Fruit fly (Drosophila melanogaster) whole organism, prepupa: ENCODE results near the gene Trf4-2.

Experiments used
- Blimp-1 ChIP-seq: fragments of 200-800 bp; sonication (Bioruptor generic); optimal IDR thresholded peaks from 3 replicates; lab custom pipeline; 2017; ENCODE audit warnings: missing biosample characterization, missing genetic modification characterization, mild to moderate bottlenecking, moderate library complexity, missing genetic modification reagents
- CG10631 ChIP-seq: fragments of 200-800 bp; sonication (Bioruptor generic); optimal IDR thresholded peaks from 2 replicates; lab custom pipeline; 2016; ENCODE audit warnings: missing biosample characterization, missing genetic modification characterization
- CG10669 ChIP-seq: fragments of 200-800 bp; sonication (Bioruptor generic); optimal IDR thresholded peaks from 3 replicates; lab custom pipeline; 2018; ENCODE audit warnings: missing biosample characterization, mild to moderate bottlenecking, missing genetic modification characterization, moderate library complexity
- CG11294 ChIP-seq: fragments of 200-800 bp; sonication (Bioruptor generic); IDR thresholded peaks from 2 replicates; pipeline ENCODE4 v1.3.6; 2022; ENCODE audit warnings: missing biosample characterization, missing genetic modification characterization
- CG11762 ChIP-seq: fragments of 200-800 bp; sonication (Bioruptor generic); optimal IDR thresholded peaks from 3 replicates; lab custom pipeline; 2016; ENCODE audit warnings: missing biosample characterization, missing genetic modification characterization; ENCODE audit not compliant: insufficient read depth
- CG11902 ChIP-seq: fragments of 200-800 bp; sonication (Bioruptor generic); optimal IDR thresholded peaks from 3 replicates; lab custom pipeline; 2016; ENCODE audit warnings: missing biosample characterization, missing genetic modification characterization
- CG15336 ChIP-seq: fragments of 200-800 bp; sonication (Bioruptor generic); IDR thresholded peaks from 2 replicates; pipeline ENCODE4 v1.3.6; 2022; ENCODE audit warnings: missing biosample characterization, missing genetic modification characterization
- CG1621 ChIP-seq: fragments of 200-800 bp; sonication (Bioruptor generic); optimal IDR thresholded peaks from 3 replicates; lab custom pipeline; 2018; ENCODE audit warnings: missing biosample characterization, mild to moderate bottlenecking, missing genetic modification characterization
- CG16779 ChIP-seq: fragments of 200-800 bp; sonication (Bioruptor generic); optimal IDR thresholded peaks from 3 replicates; lab custom pipeline; 2017; ENCODE audit warnings: missing biosample characterization, mild to moderate bottlenecking, missing genetic modification characterization
- CG3032 ChIP-seq: fragments of 200-800 bp; optimal IDR thresholded peaks from 2 replicates; lab custom pipeline; 2019; ENCODE audit warnings: missing biosample characterization, mild to moderate bottlenecking, missing genetic modification characterization, moderate library complexity
- CG31627 ChIP-seq: fragments of 200-800 bp; sonication (Bioruptor generic); optimal IDR thresholded peaks from 3 replicates; lab custom pipeline; 2016; ENCODE audit warnings: missing biosample characterization, missing genetic modification characterization
- CG32006 ChIP-seq: fragments of 200-800 bp; sonication (Bioruptor generic); optimal IDR thresholded peaks from 3 replicates; lab custom pipeline; 2017; ENCODE audit warnings: missing biosample characterization, mild to moderate bottlenecking, missing genetic modification characterization
- CG34406 ChIP-seq: fragments of 200-800 bp; sonication (Bioruptor generic); optimal IDR thresholded peaks from 3 replicates; lab custom pipeline; 2016; ENCODE audit warnings: missing biosample characterization, missing genetic modification characterization
- CG3919 ChIP-seq: fragments of 200-800 bp; sonication (Bioruptor generic); optimal IDR thresholded peaks from 3 replicates; lab custom pipeline; 2016; ENCODE audit warnings: missing biosample characterization, missing genetic modification characterization
- CG4318 ChIP-seq: fragments of 200-800 bp; sonication (Bioruptor generic); optimal IDR thresholded peaks from 3 replicates; lab custom pipeline; 2017; ENCODE audit warnings: missing biosample characterization, mild to moderate bottlenecking, missing genetic modification characterization
- CG6163 ChIP-seq: fragments of 200-800 bp; sonication (Bioruptor generic); IDR thresholded peaks from 3 replicates; pipeline ENCODE4 v1.3.6; 2022; ENCODE audit warnings: missing biosample characterization, missing genetic modification characterization
- CG6276 ChIP-seq: fragments of 200-800 bp; sonication (Bioruptor generic); optimal IDR thresholded peaks from 2 replicates; lab custom pipeline; 2017; ENCODE audit warnings: missing biosample characterization, mild to moderate bottlenecking, missing genetic modification characterization
- CG6792 ChIP-seq: fragments of 200-800 bp; sonication (Bioruptor generic); optimal IDR thresholded peaks from 3 replicates; lab custom pipeline; 2016; ENCODE audit warnings: missing biosample characterization, missing genetic modification characterization
- CG6854 ChIP-seq: fragments of 200-800 bp; sonication (Bioruptor generic); optimal IDR thresholded peaks from 2 replicates; lab custom pipeline; 2017; ENCODE audit warnings: missing biosample characterization, mild to moderate bottlenecking, missing genetic modification characterization
- CG7368 ChIP-seq: fragments of 200-800 bp; sonication (Bioruptor generic); optimal IDR thresholded peaks from 3 replicates; lab custom pipeline; 2016; ENCODE audit warnings: missing biosample characterization, missing genetic modification characterization
- CG8119 ChIP-seq: fragments of 200-800 bp; sonication (Bioruptor generic); IDR thresholded peaks from 3 replicates; pipeline ENCODE4 v1.3.6; 2022; ENCODE audit warnings: missing biosample characterization, missing genetic modification characterization
- CG8319 ChIP-seq: fragments of 200-800 bp; sonication (Bioruptor generic); optimal IDR thresholded peaks from 3 replicates; lab custom pipeline; 2016; ENCODE audit warnings: missing biosample characterization, missing genetic modification characterization
- CG8632 ChIP-seq: fragments of 200-800 bp; sonication (Bioruptor generic); optimal IDR thresholded peaks from 3 replicates; lab custom pipeline; 2016; ENCODE audit warnings: missing biosample characterization, missing genetic modification characterization
- CG9139 ChIP-seq: fragments of 200-800 bp; sonication (Bioruptor generic); optimal IDR thresholded peaks from 3 replicates; lab custom pipeline; 2017; ENCODE audit warnings: missing biosample characterization, mild to moderate bottlenecking, missing genetic modification characterization
- Eip75B ChIP-seq: fragments of 200-800 bp; sonication (Bioruptor generic); optimal IDR thresholded peaks from 3 replicates; lab custom pipeline; 2016; ENCODE audit warnings: missing biosample characterization, missing genetic modification characterization
- Eip78C ChIP-seq: fragments of 200-800 bp; sonication (Bioruptor generic); peaks from one replicate; lab custom pipeline; 2016; ENCODE audit warnings: missing biosample characterization, missing genetic modification characterization
- Eip93F ChIP-seq: fragments of 200-800 bp; sonication (Bioruptor generic); optimal IDR thresholded peaks from 2 replicates; lab custom pipeline; 2016; ENCODE audit warnings: missing biosample characterization, mild to moderate bottlenecking, missing genetic modification characterization
- Ets21C ChIP-seq: fragments of 200-800 bp; sonication (Bioruptor generic); optimal IDR thresholded peaks from 3 replicates; lab custom pipeline; 2016; ENCODE audit warnings: missing biosample characterization, missing genetic modification characterization
- Ets96B ChIP-seq: fragments of 200-800 bp; optimal IDR thresholded peaks from 2 replicates; lab custom pipeline; 2019; ENCODE audit warnings: missing biosample characterization, mild to moderate bottlenecking, missing genetic modification characterization, moderate library complexity
- Gug ChIP-seq: fragments of 200-800 bp; sonication (Bioruptor generic); IDR thresholded peaks from 2 replicates; pipeline ENCODE4 v1.3.6; 2022; ENCODE audit warnings: missing biosample characterization, missing genetic modification characterization
- Hr39 ChIP-seq: fragments of 200-800 bp; sonication (Bioruptor generic); optimal IDR thresholded peaks from 2 replicates; lab custom pipeline; 2016; ENCODE audit warnings: missing biosample characterization, missing genetic modification characterization
- Hr4 ChIP-seq: fragments of 200-800 bp; sonication (Bioruptor generic); optimal IDR thresholded peaks from 3 replicates; lab custom pipeline; 2016; ENCODE audit warnings: missing biosample characterization, missing genetic modification characterization
- Lpt ChIP-seq: fragments of 200-800 bp; sonication (Bioruptor generic); optimal IDR thresholded peaks from 3 replicates; lab custom pipeline; 2016; ENCODE audit warnings: missing biosample characterization, missing genetic modification characterization
- Met ChIP-seq: fragments of 200-800 bp; sonication (Bioruptor generic); optimal IDR thresholded peaks from 3 replicates; lab custom pipeline; 2016; ENCODE audit warnings: missing biosample characterization, missing genetic modification characterization
- OdsH ChIP-seq: fragments of 200-800 bp; sonication (Bioruptor generic); optimal IDR thresholded peaks from 3 replicates; lab custom pipeline; 2016; ENCODE audit warnings: missing biosample characterization, missing genetic modification characterization
- Smox ChIP-seq: fragments of 200-800 bp; sonication (Bioruptor generic); optimal IDR thresholded peaks from 3 replicates; lab custom pipeline; 2016; ENCODE audit warnings: missing biosample characterization, missing genetic modification characterization
- Sox102F ChIP-seq: fragments of 200-800 bp; sonication (Bioruptor generic); optimal IDR thresholded peaks from 2 replicates; lab custom pipeline; 2016; ENCODE audit warnings: missing biosample characterization, mild to moderate bottlenecking, missing genetic modification characterization
- Sox14 ChIP-seq: fragments of 200-800 bp; sonication (Bioruptor generic); optimal IDR thresholded peaks from 3 replicates; lab custom pipeline; 2016; ENCODE audit warnings: missing biosample characterization, missing genetic modification characterization
- achi ChIP-seq: fragments of 200-800 bp; sonication (Bioruptor generic); optimal IDR thresholded peaks from 3 replicates; lab custom pipeline; 2016; ENCODE audit warnings: missing biosample characterization, missing genetic modification characterization
- acj6 ChIP-seq: fragments of 200-800 bp; sonication (Bioruptor generic); optimal IDR thresholded peaks from 3 replicates; lab custom pipeline; 2016; ENCODE audit warnings: missing biosample characterization, missing genetic modification characterization
- cyc ChIP-seq: fragments of 200-800 bp; sonication (Bioruptor generic); optimal IDR thresholded peaks from 3 replicates; lab custom pipeline; 2016; ENCODE audit warnings: missing biosample characterization, missing genetic modification characterization
- dac ChIP-seq: fragments of 200-800 bp; sonication (Bioruptor generic); optimal IDR thresholded peaks from 2 replicates; lab custom pipeline; 2017; ENCODE audit warnings: missing biosample characterization, mild to moderate bottlenecking, missing genetic modification characterization
- dsx ChIP-seq: fragments of 200-800 bp; optimal IDR thresholded peaks from 3 replicates; lab custom pipeline; 2019; ENCODE audit warnings: missing biosample characterization, mild to moderate bottlenecking, missing genetic modification characterization, moderate library complexity; ENCODE audit not compliant: poor library complexity, severe bottlenecking
- eg ChIP-seq: fragments of 200-800 bp; sonication (Bioruptor generic); IDR thresholded peaks from 3 replicates; pipeline ENCODE4 v1.3.6; 2022; ENCODE audit warnings: missing biosample characterization, missing genetic modification characterization
- fd85E ChIP-seq: fragments of 200-800 bp; sonication (Bioruptor generic); optimal IDR thresholded peaks from 3 replicates; lab custom pipeline; 2016; ENCODE audit warnings: missing biosample characterization, missing genetic modification characterization
- net ChIP-seq: fragments of 200-800 bp; sonication (Bioruptor generic); optimal IDR thresholded peaks from 3 replicates; lab custom pipeline; 2016; ENCODE audit warnings: missing biosample characterization, missing genetic modification characterization
- pdm3 ChIP-seq: fragments of 200-800 bp; sonication (Bioruptor generic); optimal IDR thresholded peaks from 3 replicates; lab custom pipeline; 2016; ENCODE audit warnings: missing biosample characterization, missing genetic modification characterization
- salr ChIP-seq, 2 experiments: fragments of 200-800 bp; sonication (Bioruptor generic); optimal IDR thresholded peaks; 3 replicates each; lab custom pipeline; 2016 to 2018; ENCODE audit warnings: missing biosample characterization in 2 of 2, missing genetic modification characterization in 2 of 2, mild to moderate bottlenecking in 1 of 2
- spab ChIP-seq: fragments of 200-800 bp; sonication (Bioruptor generic); optimal IDR thresholded peaks from 2 replicates; lab custom pipeline; 2017; ENCODE audit warnings: missing biosample characterization, mild to moderate bottlenecking, missing genetic modification characterization, missing genetic modification reagents
- ss ChIP-seq, 2 experiments: fragments of 200-800 bp; sonication (Bioruptor generic); optimal IDR thresholded peaks; 2 replicates in 1 of 2; 3 replicates in 1 of 2; lab custom pipeline; 2017 to 2018; ENCODE audit warnings: mild to moderate bottlenecking in 2 of 2, missing biosample characterization in 2 of 2, missing genetic modification characterization in 2 of 2, moderate library complexity in 1 of 2
- svp ChIP-seq: fragments of 200-800 bp; sonication (Bioruptor generic); peaks from one replicate; lab custom pipeline; 2016; ENCODE audit warnings: missing biosample characterization, missing genetic modification characterization
- topi ChIP-seq: fragments of 200-800 bp; sonication (Bioruptor generic); optimal IDR thresholded peaks from 3 replicates; lab custom pipeline; 2016; ENCODE audit warnings: missing biosample characterization, missing genetic modification characterization
- vri ChIP-seq: fragments of 200-800 bp; sonication (Bioruptor generic); optimal IDR thresholded peaks from 3 replicates; lab custom pipeline; 2016; ENCODE audit warnings: missing biosample characterization, mild to moderate bottlenecking, missing genetic modification characterization

Trf4-2 gene

DNA sequence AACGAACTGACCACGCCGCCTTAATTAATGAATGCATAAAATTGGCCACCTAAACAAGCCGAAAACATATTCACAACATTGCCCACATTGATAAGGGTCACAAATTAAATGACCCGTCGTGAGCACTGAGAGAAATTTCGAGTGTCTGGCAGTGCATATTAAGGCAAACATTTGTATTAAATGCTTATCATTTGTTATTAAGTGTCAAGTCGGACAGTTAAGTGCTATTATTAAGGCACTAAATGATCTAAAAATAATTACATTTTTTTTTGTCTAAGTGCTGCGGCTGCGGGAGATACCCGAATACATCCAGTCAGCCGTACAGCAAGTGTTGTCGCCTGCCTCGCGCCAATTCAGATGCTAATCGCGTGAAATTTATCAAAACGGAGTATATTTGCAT is 37.5 kb downstream of the Trf4-2 start:
- TF ChIP-seq CG11902 (GFP tag; lab: Kevin White, UChicago) (peak; percentile 23), dsx (GFP tag; lab: Kevin White, UChicago) (no peak), CG31627 (peak; percentile 63), CG16779 (tag; lab: Kevin White, UChicago) (no peak), CG11762 (GFP tag; lab: Kevin White, UChicago) (no peak), CG6163 (0 out of 3 replicates have a peak, but pooled peaks have one; percentile 37), Hr4 (GFP tag; lab: Kevin White, UChicago) (peak; percentile 18), topi (GFP tag; lab: Kevin White, UChicago) (peak; percentile 53), spab (GFP tag; lab: Kevin White, UChicago) (no peak), Smox (GFP tag; lab: Kevin White, UChicago) (peak; percentile 61), Met (GFP tag; lab: Kevin White, UChicago) (peak; percentile 70), OdsH (GFP tag; lab: Kevin White, UChicago) (peak; percentile 32), svp (GFP tag; lab: Kevin White, UChicago) (peak; percentile 80), Eip78C (GFP tag; lab: Kevin White, UChicago) (peak; percentile 54), Sox102F (GFP tag; lab: Kevin White, UChicago) (peak; percentile 57), acj6 (GFP tag; lab: Kevin White, UChicago) (peak; percentile 22), Ets96B (no peak), Hr39 (GFP tag; lab: Kevin White, UChicago) (peak; percentile 65), dac (no peak), CG4318 (no peak), CG32006 (GFP tag; lab: Kevin White, UChicago) (no peak), pdm3 (GFP tag; lab: Kevin White, UChicago) (peak; percentile 32), Gug (no peak), Blimp-1 (GFP tag; lab: Kevin White, UChicago) (no peak), CG3032 (tag; lab: Kevin White, UChicago) (no peak), CG6792 (GFP tag; lab: Kevin White, UChicago) (peak; percentile 34), Sox14 (GFP tag; lab: Kevin White, UChicago) (peak; percentile 22), CG8119 (GFP tag; lab: Robert Waterston, UW) (no peak), Lpt (GFP tag; lab: Kevin White, UChicago) (no peak), achi (peak; percentile 27), CG8632 (GFP tag; lab: Kevin White, UChicago) (peak; percentile 22), CG3919 (GFP tag; lab: Kevin White, UChicago) (peak; percentile 42), cyc (GFP tag; lab: Kevin White, UChicago) (peak; percentile 59), CG34406 (GFP tag; lab: Kevin White, UChicago) (peak; percentile 11), Eip93F (GFP tag; lab: Kevin White, UChicago) (no peak), CG1621 (no peak), CG6854 (GFP tag; lab: Kevin White, UChicago) (no peak), net (no peak), CG10669 (GFP tag; lab: Kevin White, UChicago) (no peak), ss (GFP tag; optimal IDR thresholded peaks at IDR 0.05; lab: Kevin White, UChicago) (no peak), CG11294 (GFP tag; lab: Robert Waterston, UW) (no peak), CG6276 (no peak), Ets21C (GFP tag; lab: Kevin White, UChicago) (peak; percentile 37), CG9139 (GFP tag; lab: Kevin White, UChicago) (no peak), CG7368 (GFP tag; lab: Kevin White, UChicago) (no peak), CG10631 (GFP tag; lab: Kevin White, UChicago) (no peak), CG15336 (no peak), CG8319 (GFP tag; lab: Kevin White, UChicago) (no peak), vri (peak; percentile 38), eg (GFP tag; lab: Robert Waterston, UW) (no peak), fd85E (GFP tag; lab: Kevin White, UChicago) (no peak), Eip75B (no peak), salr (GFP tag; optimal IDR thresholded peaks at IDR 0.05; lab: Kevin White, UChicago) (no peak)
